Fruit fly (Drosophila melanogaster): ENCODE measurements around the gene yellow-c.

Gene yellow-c

dm6 chr2L:15038339-15039308 is 3.4 kb downstream of the yellow-c start, which contains the start of gene CIAPIN1 (continued):
- TF ChIP-seq yki (optimal IDR thresholded peaks at IDR 0.05) = no peak
- no peak for TF ChIP-seq CG2889 (GFP tag; IDR thresholded peaks at IDR 0.05)
- TF ChIP-seq CG32767 (GFP tag; IDR thresholded peaks at IDR 0.05) = no peak
- no peak for TF ChIP-seq pho (GFP tag; optimal IDR thresholded peaks at IDR 0.05)
- no peak for TF ChIP-seq CG4282 (GFP tag; optimal IDR thresholded peaks at IDR 0.05)
- TF ChIP-seq NC2α (GFP tag; optimal IDR thresholded peaks at IDR 0.05) = no peak
- no peak for TF ChIP-seq trh (GFP tag; optimal IDR thresholded peaks at IDR 0.05)
- TF ChIP-seq trem (tag; optimal IDR thresholded peaks at IDR 0.05) = no peak
- TF ChIP-seq CG4617 (GFP tag; optimal IDR thresholded peaks at IDR 0.05; ENCODE audit: borderline replicate concordance) = no peak

dm6 chr2L:15039309-15039772 is 4.1 kb downstream of the yellow-c start:
- TF ChIP-seq CG3281 (GFP tag; optimal IDR thresholded peaks at IDR 0.05) (no peak), amos (GFP tag; IDR thresholded peaks at IDR 0.05; ENCODE audit: partially characterized antibody) (peak; percentile 94), CG7987 (GFP tag; optimal IDR thresholded peaks at IDR 0.05) (peak; percentile 59), CG31388 (GFP tag; optimal IDR thresholded peaks at IDR 0.05) (no peak), CG10366 (GFP tag; IDR thresholded peaks at IDR 0.05) (0 out of 2 replicates have a peak, but pooled peaks have one; percentile 15), CG9727 (GFP tag; optimal IDR thresholded peaks at IDR 0.05) (no peak), bsh (GFP tag; optimal IDR thresholded peaks at IDR 0.05) (no peak), CG32767 (GFP tag; IDR thresholded peaks at IDR 0.05) (0 out of 2 replicates have a peak, but pooled peaks have one; percentile 8), Ets97D (GFP tag; optimal IDR thresholded peaks at IDR 0.05) (peak; percentile 84), CG12104 (GFP tag; optimal IDR thresholded peaks at IDR 0.05) (no peak), al (GFP tag; IDR thresholded peaks at IDR 0.05) (0 out of 2 replicates have a peak, but pooled peaks have one; percentile 12), Aef1 (GFP tag; IDR thresholded peaks at IDR 0.05) (no peak; the same call in 1 of the 3 replicates), grn (GFP tag; optimal IDR thresholded peaks at IDR 0.05) (no peak), CG14014 (GFP tag; IDR thresholded peaks at IDR 0.05) (no peak), pum (GFP tag; optimal IDR thresholded peaks at IDR 0.05) (peak; percentile 23), lbe (GFP tag; optimal IDR thresholded peaks at IDR 0.05) (no peak), inv (GFP tag; IDR thresholded peaks at IDR 0.05; ENCODE audit: partially characterized antibody) (peak; percentile 84), CG2199 (GFP tag; IDR thresholded peaks at IDR 0.05) (no peak), CG15011 (GFP tag; optimal IDR thresholded peaks at IDR 0.05) (no peak), CG34422 (GFP tag; IDR thresholded peaks at IDR 0.05) (peak; percentile 79), dysf (GFP tag; IDR thresholded peaks at IDR 0.05) (no peak), Dek (tag; optimal IDR thresholded peaks at IDR 0.05) (peak; percentile 40), esg (GFP tag; conservative IDR thresholded peaks at IDR 0.05) (no peak), kni (GFP tag; optimal IDR thresholded peaks at IDR 0.05) (no peak), H2.0 (GFP tag; IDR thresholded peaks at IDR 0.05) (no peak; the same call in 1 of the 2 replicates), gcm2 (GFP tag; optimal IDR thresholded peaks at IDR 0.05) (no peak), ind (GFP tag; optimal IDR thresholded peaks at IDR 0.05) (peak; percentile 15), ranshi (GFP tag; IDR thresholded peaks at IDR 0.05) (0 out of 2 replicates have a peak, but pooled peaks have one; percentile 47), wdn (GFP tag; IDR thresholded peaks at IDR 0.05) (no peak), tx (GFP tag; optimal IDR thresholded peaks at IDR 0.05) (no peak), CoRest (tag; optimal IDR thresholded peaks at IDR 0.05) (no peak), Trl (optimal IDR thresholded peaks at IDR 0.05) (no peak), Trl (GFP tag; optimal IDR thresholded peaks at IDR 0.05) (no peak), Elba2 (GFP tag; optimal IDR thresholded peaks at IDR 0.05) (peak; percentile 39), odd (GFP tag; optimal IDR thresholded peaks at IDR 0.05) (no peak), Sin3A (optimal IDR thresholded peaks at IDR 0.05) (peak; percentile 77), CG2202 (tag; optimal IDR thresholded peaks at IDR 0.05) (no peak), CG4707 (GFP tag; optimal IDR thresholded peaks at IDR 0.05) (no peak), CG18764 (GFP tag; optimal IDR thresholded peaks at IDR 0.05) (no peak), Xrp1 (GFP tag; IDR thresholded peaks at IDR 0.05) (no peak), Gug (GFP tag; IDR thresholded peaks at IDR 0.05) (peak; percentile 42; the same call in 1 of the 4 replicates)

All from whole organism, embryonic.